Fruit fly (Drosophila melanogaster) whole organism, embryonic: Measurements from ENCODE around the gene eya.

Experiments used
- Atf6 ChIP-seq: fragments of 200-800 bp; sonication (Bioruptor generic); IDR thresholded peaks from 2 replicates; pipeline ENCODE4 v1.3.6; 2022; ENCODE audit warnings: missing biosample characterization, missing genetic modification characterization
- CG10959 ChIP-seq: fragments of 200-800 bp; sonication (Bioruptor generic); IDR thresholded peaks from 2 replicates; pipeline ENCODE4 v1.3.6; 2022; ENCODE audit warnings: missing biosample characterization, missing genetic modification characterization
- CG11247 ChIP-seq: fragments of 200-800 bp; sonication (Bioruptor generic); IDR thresholded peaks from 2 replicates; pipeline ENCODE4 v1.3.6; 2022; ENCODE audit warnings: missing biosample characterization, missing genetic modification characterization
- CG11723 ChIP-seq: fragments of 200-800 bp; sonication (Bioruptor generic); optimal IDR thresholded peaks from 2 replicates; lab custom pipeline; 2017; ENCODE audit warnings: missing biosample characterization, mild to moderate bottlenecking, missing genetic modification characterization
- CG12071 ChIP-seq: fragments of 200-800 bp; sonication (Bioruptor generic); optimal IDR thresholded peaks from 3 replicates; lab custom pipeline; 2018; ENCODE audit warnings: missing biosample characterization, mild to moderate bottlenecking, missing genetic modification characterization
- CG12299 ChIP-seq: fragments of 200-800 bp; sonication (Bioruptor generic); optimal IDR thresholded peaks from 2 replicates; lab custom pipeline; 2018; ENCODE audit warnings: missing biosample characterization, mild to moderate bottlenecking, missing genetic modification characterization
- CG12942 ChIP-seq: fragments of 200-800 bp; sonication (Bioruptor generic); optimal IDR thresholded peaks from 3 replicates; lab custom pipeline; 2016; ENCODE audit warnings: missing biosample characterization, missing genetic modification characterization
- CG13287 ChIP-seq: fragments of 200-800 bp; sonication (Bioruptor generic); IDR thresholded peaks from 2 replicates; pipeline ENCODE4 v1.3.6; 2022; ENCODE audit warnings: missing biosample characterization, missing genetic modification characterization; ENCODE audit not compliant: partially characterized antibody
- CG14014 ChIP-seq: fragments of 200-800 bp; sonication (Bioruptor generic); IDR thresholded peaks from 2 replicates; pipeline ENCODE4 v1.3.6; 2022; ENCODE audit warnings: missing biosample characterization, missing genetic modification characterization
- CG14441 ChIP-seq: fragments of 200-800 bp; sonication (Bioruptor generic); IDR thresholded peaks from 2 replicates; pipeline ENCODE4 v1.3.6; 2022; ENCODE audit warnings: missing biosample characterization, missing genetic modification characterization
- CG15269 ChIP-seq: fragments of 200-800 bp; sonication (Bioruptor generic); optimal IDR thresholded peaks from 2 replicates; lab custom pipeline; 2018; ENCODE audit warnings: missing biosample characterization, mild to moderate bottlenecking, missing genetic modification characterization, moderate library complexity
- CG16813 ChIP-seq: fragments of 200-800 bp; sonication (Bioruptor generic); IDR thresholded peaks from 3 replicates; pipeline ENCODE4 v1.3.6; 2022; ENCODE audit warnings: missing biosample characterization, missing genetic modification characterization; ENCODE audit not compliant: partially characterized antibody
- CG17359 ChIP-seq: fragments of 200-800 bp; sonication (Bioruptor generic); optimal IDR thresholded peaks from 3 replicates; lab custom pipeline; 2018; ENCODE audit warnings: missing biosample characterization, mild to moderate bottlenecking, missing genetic modification characterization, moderate library complexity
- CG17912 ChIP-seq: fragments of 200-800 bp; sonication (Bioruptor generic); optimal IDR thresholded peaks from 2 replicates; lab custom pipeline; 2018; ENCODE audit warnings: missing biosample characterization, mild to moderate bottlenecking, missing genetic modification characterization
- CG18599 ChIP-seq: fragments of 200-800 bp; sonication (Bioruptor generic); optimal IDR thresholded peaks from 3 replicates; lab custom pipeline; 2017; ENCODE audit warnings: missing biosample characterization, missing genetic modification characterization, mild to moderate bottlenecking, moderate library complexity, missing genetic modification reagents
- CG2199 ChIP-seq: fragments of 200-800 bp; sonication (Bioruptor generic); IDR thresholded peaks from 3 replicates; pipeline ENCODE4 v1.3.6; 2022; ENCODE audit warnings: missing biosample characterization, missing genetic modification characterization
- CG30403 ChIP-seq: fragments of 200-800 bp; sonication (Bioruptor generic); optimal IDR thresholded peaks from 3 replicates; lab custom pipeline; 2016; ENCODE audit warnings: missing biosample characterization, missing genetic modification characterization
- CG3281 ChIP-seq: fragments of 200-800 bp; sonication (Bioruptor generic); optimal IDR thresholded peaks from 3 replicates; lab custom pipeline; 2017; ENCODE audit warnings: missing biosample characterization, mild to moderate bottlenecking, missing genetic modification characterization
- CG3407 ChIP-seq: fragments of 200-800 bp; sonication (Bioruptor generic); optimal IDR thresholded peaks from 2 replicates; lab custom pipeline; 2018; ENCODE audit warnings: missing biosample characterization, mild to moderate bottlenecking, missing genetic modification characterization
- CG34422 ChIP-seq: fragments of 200-800 bp; sonication (Bioruptor generic); IDR thresholded peaks from 3 replicates; pipeline ENCODE4 v1.3.6; 2022; ENCODE audit warnings: missing biosample characterization, missing genetic modification characterization
- CG8359 ChIP-seq: fragments of 200-800 bp; sonication (Bioruptor generic); optimal IDR thresholded peaks from 2 replicates; lab custom pipeline; 2017; ENCODE audit warnings: missing biosample characterization, mild to moderate bottlenecking, missing genetic modification characterization, borderline replicate concordance
- CrebB ChIP-seq: fragments of 200-800 bp; sonication (Bioruptor generic); optimal IDR thresholded peaks from 3 replicates; lab custom pipeline; 2018; ENCODE audit warnings: missing biosample characterization, mild to moderate bottlenecking, missing genetic modification characterization
- ERR ChIP-seq: fragments of 200-800 bp; sonication (Bioruptor generic); optimal IDR thresholded peaks from 2 replicates; lab custom pipeline; 2016; ENCODE audit warnings: missing biosample characterization, missing genetic modification characterization
- Elba2 ChIP-seq: fragments of 200-800 bp; sonication (Bioruptor generic); optimal IDR thresholded peaks from 3 replicates; lab custom pipeline; 2016; ENCODE audit warnings: missing biosample characterization, missing genetic modification characterization
- Hey ChIP-seq: fragments of 200-800 bp; sonication (Bioruptor generic); optimal IDR thresholded peaks from 3 replicates; lab custom pipeline; 2018; ENCODE audit warnings: missing biosample characterization, mild to moderate bottlenecking, missing genetic modification characterization
- Kr ChIP-seq: fragments of 200-800 bp; sonication (Bioruptor generic); optimal IDR thresholded peaks from 2 replicates; lab custom pipeline; 2017; ENCODE audit warnings: missing biosample characterization, mild to moderate bottlenecking, missing genetic modification characterization
- MBD-R2 ChIP-seq: fragments of 200-800 bp; sonication (Bioruptor generic); IDR thresholded peaks from 2 replicates; pipeline ENCODE4 v1.3.6; 2022; ENCODE audit warnings: missing biosample characterization, missing genetic modification characterization
- Pdp1 ChIP-seq, 2 experiments: fragments of 200-800 bp; sonication (Bioruptor generic); optimal IDR thresholded peaks; 3 replicates each; lab custom pipeline; 2016; ENCODE audit warnings: missing biosample characterization in 2 of 2, missing genetic modification characterization in 2 of 2, mild to moderate bottlenecking in 1 of 2, moderate library complexity in 1 of 2
- Scr ChIP-seq: fragments of 200-800 bp; sonication (Bioruptor generic); IDR thresholded peaks from 2 replicates; pipeline ENCODE4 v1.3.6; 2022; ENCODE audit warnings: missing biosample characterization, missing genetic modification characterization; ENCODE audit not compliant: partially characterized antibody
- TFAM ChIP-seq: fragments of 200-800 bp; sonication (Bioruptor generic); optimal IDR thresholded peaks from 2 replicates; lab custom pipeline; 2017; ENCODE audit warnings: missing biosample characterization, missing genetic modification characterization, inconsistent platforms
- amos ChIP-seq: fragments of 200-800 bp; sonication (Bioruptor generic); IDR thresholded peaks from 2 replicates; pipeline ENCODE4 v1.3.6; 2022; ENCODE audit warnings: missing biosample characterization, missing genetic modification characterization; ENCODE audit not compliant: partially characterized antibody
- ara ChIP-seq: fragments of 200-800 bp; sonication (Bioruptor generic); IDR thresholded peaks from 2 replicates; pipeline ENCODE4 v1.3.6; 2022; ENCODE audit warnings: missing biosample characterization, missing genetic modification characterization
- br ChIP-seq: fragments of >200 bp; optimal IDR thresholded peaks from 2 replicates; lab custom pipeline; 2017
- cato ChIP-seq: fragments of 200-800 bp; sonication (Bioruptor generic); optimal IDR thresholded peaks from 2 replicates; lab custom pipeline; 2016; ENCODE audit warnings: missing biosample characterization, missing genetic modification characterization, borderline replicate concordance
- dati ChIP-seq: fragments of 200-800 bp; sonication (Bioruptor generic); IDR thresholded peaks from 2 replicates; pipeline ENCODE4 v1.3.6; 2022; ENCODE audit warnings: missing biosample characterization, missing genetic modification characterization
- lmd ChIP-seq: fragments of 200-800 bp; sonication (Bioruptor generic); IDR thresholded peaks from 2 replicates; pipeline ENCODE4 v1.3.6; 2022; ENCODE audit warnings: missing biosample characterization, missing genetic modification characterization
- maf-S ChIP-seq: fragments of 200-800 bp; sonication (Bioruptor generic); optimal IDR thresholded peaks from 2 replicates; lab custom pipeline; 2016; ENCODE audit warnings: missing biosample characterization, missing genetic modification characterization
- nerfin-2 ChIP-seq: fragments of 200-800 bp; sonication (Bioruptor generic); IDR thresholded peaks from 2 replicates; pipeline ENCODE4 v1.3.6; 2022; ENCODE audit warnings: missing biosample characterization, missing genetic modification characterization; ENCODE audit not compliant: partially characterized antibody
- phol ChIP-seq: fragments of 200-800 bp; sonication (Bioruptor generic); optimal IDR thresholded peaks from 3 replicates; lab custom pipeline; 2018; ENCODE audit warnings: missing biosample characterization, mild to moderate bottlenecking, missing genetic modification characterization, moderate library complexity
- psq ChIP-seq: fragments of 200-800 bp; sonication (Bioruptor generic); optimal IDR thresholded peaks from 2 replicates; lab custom pipeline; 2017; ENCODE audit warnings: missing biosample characterization, missing genetic modification characterization
- rib ChIP-seq: fragments of 200-800 bp; sonication (Bioruptor generic); IDR thresholded peaks from 2 replicates; pipeline ENCODE4 v1.3.6; 2022; ENCODE audit warnings: missing biosample characterization, missing genetic modification characterization
- ro ChIP-seq: fragments of 200-800 bp; sonication (Bioruptor generic); IDR thresholded peaks from 2 replicates; pipeline ENCODE4 v1.3.6; 2022; ENCODE audit warnings: missing biosample characterization, missing genetic modification characterization
- schlank ChIP-seq: fragments of 200-800 bp; sonication (Bioruptor generic); optimal IDR thresholded peaks from 2 replicates; lab custom pipeline; 2018; ENCODE audit warnings: missing biosample characterization, mild to moderate bottlenecking, missing genetic modification characterization
- sima ChIP-seq: fragments of 200-800 bp; sonication (Bioruptor generic); optimal IDR thresholded peaks from 2 replicates; lab custom pipeline; 2016; ENCODE audit warnings: missing biosample characterization, missing genetic modification characterization
- sqz ChIP-seq: fragments of 200-800 bp; sonication (Bioruptor generic); optimal IDR thresholded peaks from 3 replicates; lab custom pipeline; 2018; ENCODE audit warnings: missing biosample characterization, mild to moderate bottlenecking, missing genetic modification characterization
- stwl ChIP-seq: fragments of 200-800 bp; sonication (Bioruptor generic); optimal IDR thresholded peaks from 3 replicates; lab custom pipeline; 2018; ENCODE audit warnings: missing biosample characterization, mild to moderate bottlenecking, missing genetic modification characterization, moderate library complexity
- tap ChIP-seq: fragments of 200-800 bp; optimal IDR thresholded peaks from 3 replicates; lab custom pipeline; 2019; ENCODE audit warnings: missing biosample characterization, mild to moderate bottlenecking, missing genetic modification characterization, moderate library complexity
- tll ChIP-seq, 2 experiments: fragments of 200-800 bp in 1 of 2; fragments of >200 bp in 1 of 2; sonication (Bioruptor generic) in 1 of 2; optimal IDR thresholded peaks; 2 replicates each; lab custom pipeline; 2017 to 2019; ENCODE audit warnings: missing biosample characterization in 2 of 2, missing genetic modification characterization in 2 of 2, mild to moderate bottlenecking in 1 of 2, moderate library complexity in 1 of 2
- zf30C ChIP-seq: fragments of 200-800 bp; sonication (Bioruptor generic); optimal IDR thresholded peaks from 3 replicates; lab custom pipeline; 2018; ENCODE audit warnings: missing biosample characterization, mild to moderate bottlenecking, missing genetic modification characterization
- zfh1 ChIP-seq: fragments of 200-800 bp; sonication (Bioruptor generic); IDR thresholded peaks from 3 replicates; pipeline ENCODE4 v1.3.6; 2022; ENCODE audit warnings: missing biosample characterization, missing genetic modification characterization

Gene eya

DNA sequence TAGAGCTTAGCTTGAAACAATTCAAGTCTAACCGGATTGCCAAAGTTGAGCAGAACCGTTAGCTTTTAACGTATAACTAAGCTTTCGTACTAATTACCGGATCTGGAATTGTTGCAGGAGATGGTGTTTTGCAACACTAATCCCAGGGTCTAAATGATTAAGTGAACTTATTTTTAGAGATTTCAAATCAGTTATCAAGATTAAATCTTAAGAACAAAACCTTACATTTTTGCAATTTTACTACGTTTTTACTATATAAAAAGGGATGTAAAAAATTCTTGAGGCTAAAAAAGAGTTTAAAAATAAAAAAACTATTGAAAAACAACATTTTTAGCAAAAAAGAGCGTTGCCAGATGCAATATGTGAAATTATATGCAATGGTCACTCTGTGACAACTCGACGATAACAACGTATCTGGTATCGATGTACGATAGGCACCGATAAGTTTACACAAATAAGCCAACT is 58.1 kb downstream of the eya start, which contains the start of the genes KFase and epsilonCOP (continued):
- TF ChIP-seq tll (GFP tag; optimal IDR thresholded peaks at IDR 0.05; lab: Kevin White, UChicago) (no peak), lmd (GFP tag; lab: Robert Waterston, UW) (peak; percentile 31; the same call in 1 of the 2 replicates), MBD-R2 (GFP tag; lab: Robert Waterston, UW) (peak; percentile 44; the same call in 1 of the 2 replicates), zf30C (no peak), CG17912 (GFP tag; lab: Kevin White, UChicago) (peak; percentile 3), CG12071 (GFP tag; lab: Kevin White, UChicago) (no peak), psq (GFP tag; lab: Kevin White, UChicago) (no peak), CG12299 (tag; lab: Kevin White, UChicago) (peak; percentile 49), CG8359 (GFP tag; lab: Kevin White, UChicago) (no peak), Atf6 (GFP tag; lab: Robert Waterston, UW) (no peak), sqz (GFP tag; lab: Kevin White, UChicago) (peak; percentile 53), ro (GFP tag; lab: Robert Waterston, UW) (no peak), Hey (no peak), CG16813 (GFP tag; lab: Robert Waterston, UW) (peak; percentile 68), CG14014 (GFP tag; lab: Robert Waterston, UW) (no peak), ara (GFP tag; lab: Robert Waterston, UW) (no peak), maf-S (GFP tag; lab: Kevin White, UChicago) (peak; percentile 52), CG15269 (tag; lab: Kevin White, UChicago) (peak; percentile 61), Pdp1 (GFP tag; optimal IDR thresholded peaks at IDR 0.05; lab: Kevin White, UChicago) (peak in 1 of 2 experiments; percentile 61), tap (no peak), CG30403 (GFP tag; lab: Kevin White, UChicago) (peak; percentile 77), cato (no peak), rib (GFP tag; lab: Robert Waterston, UW) (0 out of 2 replicates have a peak, but pooled peaks have one; percentile 30), CG11247 (GFP tag; lab: Robert Waterston, UW) (0 out of 2 replicates have a peak, but pooled peaks have one; percentile 23), CG11723 (GFP tag; lab: Kevin White, UChicago) (no peak), Scr (GFP tag; lab: Robert Waterston, UW) (peak; percentile 73), zfh1 (no peak), CG13287 (GFP tag; lab: Robert Waterston, UW) (peak; percentile 91), schlank (tag; lab: Kevin White, UChicago) (no peak), CG17359 (tag; lab: Kevin White, UChicago) (peak; percentile 43), CG14441 (no peak), CG3407 (GFP tag; lab: Kevin White, UChicago) (peak; percentile 9), Kr (no peak), CG18599 (GFP tag; lab: Kevin White, UChicago) (peak; percentile 69), TFAM (GFP tag; lab: Kevin White, UChicago) (no peak), CG3281 (peak; percentile 94), Elba2 (peak; percentile 4), CG10959 (no peak), stwl (tag; lab: Kevin White, UChicago) (peak; percentile 100), dati (no peak), CG2199 (no peak), ERR (GFP tag; lab: Kevin White, UChicago) (peak; percentile 43), nerfin-2 (GFP tag; lab: Robert Waterston, UW) (peak; percentile 63), sima (GFP tag; lab: Kevin White, UChicago) (peak; percentile 40), CG12942 (peak; percentile 71), phol (tag; lab: Kevin White, UChicago) (peak; percentile 73), br (lab: Kevin White, UChicago) (no peak), CrebB (tag; lab: Kevin White, UChicago) (peak; percentile 6), amos (GFP tag; lab: Robert Waterston, UW) (peak; percentile 65), CG34422 (0 out of 3 replicates have a peak, but pooled peaks have one; percentile 28)
